Worm (Caenorhabditis elegans) whole organism, midembryonic: ENCODE results near the gene rpap-2.
"Not testable (repeated sequence)": the region's sequence is repeated elsewhere in the genome, so short reads cannot be mapped to it uniquely, and the experiment has no call there.

Experiments
- T22C8.4 ChIP-seq: fragments of 200-800 bp; sonication (Bioruptor generic); IDR thresholded peaks from 2 replicates; pipeline ENCODE4 v1.3.6; 2022; ENCODE audit warnings: missing genetic modification characterization, missing compliant biosample characterization
- cog-1 ChIP-seq: sonication (generic microtip); optimal IDR thresholded peaks from 2 replicates; lab custom pipeline; 2016; ENCODE audit warnings: missing genetic modification characterization, missing compliant biosample characterization
- flt-1 ChIP-seq: fragments of 200-800 bp; sonication (Bioruptor generic); IDR thresholded peaks from 2 replicates; pipeline ENCODE4 v1.3.6; 2022; ENCODE audit warnings: missing genetic modification characterization, missing compliant biosample characterization
- klf-2 ChIP-seq: fragments of 200-800 bp; sonication (Bioruptor generic); conservative IDR thresholded peaks from 2 replicates; pipeline ENCODE4 v1.3.6; 2022; ENCODE audit warnings: missing genetic modification reagents, missing genetic modification characterization, missing compliant biosample characterization
- med-1 ChIP-seq: sonication (generic microtip); optimal IDR thresholded peaks from 2 replicates; lab custom pipeline; 2017; ENCODE audit warnings: missing genetic modification characterization, mild to moderate bottlenecking, missing compliant biosample characterization, antibody characterized with exemption, missing genetic modification reagents; ENCODE audit not compliant: insufficient read depth
- ref-1 ChIP-seq: fragments of 200-800 bp; sonication (Bioruptor generic); conservative IDR thresholded peaks from 2 replicates; pipeline ENCODE4 v1.3.6; 2022; ENCODE audit warnings: missing genetic modification reagents, missing genetic modification characterization, missing compliant biosample characterization
- tab-1 ChIP-seq: fragments of 200-800 bp; sonication (Bioruptor generic); IDR thresholded peaks from 2 replicates; pipeline ENCODE4 v1.3.6; 2022; ENCODE audit warnings: missing genetic modification characterization, missing compliant biosample characterization
- ztf-23 ChIP-seq: fragments of 200-800 bp; sonication (Bioruptor generic); IDR thresholded peaks from 2 replicates; pipeline ENCODE4 v1.3.6; 2022; ENCODE audit warnings: missing genetic modification reagents, missing genetic modification characterization, missing compliant biosample characterization
- ztf-29 ChIP-seq: fragments of 200-800 bp; sonication (Bioruptor generic); IDR thresholded peaks from 2 replicates; pipeline ENCODE4 v1.3.6; 2022; ENCODE audit warnings: missing genetic modification reagents, missing genetic modification characterization, missing compliant biosample characterization

The rpap-2 gene

ce11 chrIII:8998884-8999283 is 31.1 kb downstream of the rpap-2 start:
- TF ChIP-seq med-1 (no peak), T22C8.4 (GFP tag; lab: Robert Waterston, UW) (no peak), ref-1 (GFP tag; lab: Robert Waterston, UW) (no peak), cog-1 (tag; lab: Kevin White, UChicago) (no peak), ztf-29 (GFP tag; lab: Robert Waterston, UW) (no peak), klf-2 (no peak), tab-1 (GFP tag; lab: Robert Waterston, UW) (no peak), flt-1 (GFP tag; lab: Robert Waterston, UW) (no peak), ztf-23 (GFP tag; lab: Robert Waterston, UW) (no peak)

ce11 chrIII:8999508-8999907 is 31.7 kb downstream of the rpap-2 start, which contains the start of gene F59B2.3:
TSS of gene F59B2.3 (minus strand) at chrIII:8999766.
- TF ChIP-seq cog-1 (tag; lab: Kevin White, UChicago) (no peak), med-1 (no peak), klf-2 (no peak), ref-1 (GFP tag; lab: Robert Waterston, UW) (no peak), tab-1 (GFP tag; lab: Robert Waterston, UW) (no peak), ztf-23 (GFP tag; lab: Robert Waterston, UW) (no peak), ztf-29 (GFP tag; lab: Robert Waterston, UW) (no peak), T22C8.4 (GFP tag; lab: Robert Waterston, UW) (no peak), flt-1 (GFP tag; lab: Robert Waterston, UW) (no peak)

- TF ChIP-seq tab-1 (GFP tag; lab: Robert Waterston, UW), result no peak
- no peak for TF ChIP-seq cog-1 (tag; lab: Kevin White, UChicago)
- TF ChIP-seq ztf-23 (GFP tag; lab: Robert Waterston, UW), result 0 out of 2 replicates have a peak, but pooled peaks have one; percentile 6
- TF ChIP-seq flt-1 (GFP tag; lab: Robert Waterston, UW), result no peak
- TF ChIP-seq klf-2, result no peak
- TF ChIP-seq med-1, result no peak
- no peak for TF ChIP-seq ref-1 (GFP tag; lab: Robert Waterston, UW)
- no peak for TF ChIP-seq ztf-29 (GFP tag; lab: Robert Waterston, UW)
Observed at ce11 chrIII:9001491-9001890, 33.7 kb downstream of the rpap-2 start.

- TF ChIP-seq med-1 (no peak), ztf-23 (GFP tag; lab: Robert Waterston, UW) (no peak), klf-2 (no peak), ref-1 (GFP tag; lab: Robert Waterston, UW) (no peak), tab-1 (GFP tag; lab: Robert Waterston, UW) (no peak)
Observed at ce11 chrIII:9001899-9002298, 34.1 kb downstream of the rpap-2 start, which contains the start of gene rpn-6.2. TSS of gene rpn-6.2 (minus strand) at chrIII:9001999.

- TF ChIP-seq T22C8.4 (GFP tag; lab: Robert Waterston, UW) (no peak), ref-1 (GFP tag; lab: Robert Waterston, UW) (no peak), med-1 (no peak), ztf-23 (GFP tag; lab: Robert Waterston, UW) (no peak), cog-1 (tag; lab: Kevin White, UChicago) (no peak), tab-1 (GFP tag; lab: Robert Waterston, UW) (no peak), ztf-29 (GFP tag; lab: Robert Waterston, UW) (no peak), klf-2 (no peak), flt-1 (GFP tag; lab: Robert Waterston, UW) (no peak)
Observed at ce11 chrIII:9002545-9002944, 34.8 kb downstream of the rpap-2 start, which contains the start of the genes F59B2.15 and zif-1. TSS of gene F59B2.15 (minus strand) at chrIII:9002645. TSS of gene zif-1 (plus strand) at chrIII:9002779.

ce11 chrIII:9004658-9005057 is 36.9 kb downstream of the rpap-2 start:
- no peak for TF ChIP-seq ref-1 (GFP tag; lab: Robert Waterston, UW)
- TF ChIP-seq T22C8.4 (GFP tag; lab: Robert Waterston, UW), result no peak
- TF ChIP-seq cog-1 (tag; lab: Kevin White, UChicago), result no peak
- no peak for TF ChIP-seq med-1
- no peak for TF ChIP-seq ztf-23 (GFP tag; lab: Robert Waterston, UW)
- TF ChIP-seq ztf-29 (GFP tag; lab: Robert Waterston, UW), result no peak
- TF ChIP-seq tab-1 (GFP tag; lab: Robert Waterston, UW), result no peak
- TF ChIP-seq klf-2, result no peak
- no peak for TF ChIP-seq flt-1 (GFP tag; lab: Robert Waterston, UW)

- not testable (repeated sequence) for TF ChIP-seq ztf-29 (GFP tag; lab: Robert Waterston, UW); flt-1 (GFP tag; lab: Robert Waterston, UW); klf-2
Observed at ce11 chrIII:9005905-9006372, 38.2 kb downstream of the rpap-2 start, which contains the start of gene rab-6.1. TSS of gene rab-6.1 (minus strand) at chrIII:9005955.

- TF ChIP-seq tab-1 (GFP tag; lab: Robert Waterston, UW) (0 out of 2 replicates have a peak, but pooled peaks have one; percentile 7), cog-1 (tag; lab: Kevin White, UChicago) (peak; percentile 20), med-1 (no peak)
Observed at ce11 chrIII:9007183-9007582, 39.4 kb downstream of the rpap-2 start.

ce11 chrIII:9010047-9010446 is 42.3 kb downstream of the rpap-2 start, which contains the start of gene F59B2.8:
TSS of gene F59B2.8 (minus strand) at chrIII:9010197.
- TF ChIP-seq ztf-29 (GFP tag; lab: Robert Waterston, UW), result peak; percentile 23; the same call in 1 of the 2 replicates
- TF ChIP-seq ref-1 (GFP tag; lab: Robert Waterston, UW), result no peak
- TF ChIP-seq flt-1 (GFP tag; lab: Robert Waterston, UW), result 0 out of 2 replicates have a peak, but pooled peaks have one; percentile 54
- no peak for TF ChIP-seq T22C8.4 (GFP tag; lab: Robert Waterston, UW)
- TF ChIP-seq cog-1 (tag; lab: Kevin White, UChicago), result no peak

ce11 chrIII:9012309-9012708 is 44.5 kb downstream of the rpap-2 start, which contains the start of gene F59B2.9:
TSS of gene F59B2.9 (minus strand) at chrIII:9012409.
- TF ChIP-seq T22C8.4 (GFP tag; lab: Robert Waterston, UW) (no peak), ztf-29 (GFP tag; lab: Robert Waterston, UW) (no peak), ztf-23 (GFP tag; lab: Robert Waterston, UW) (no peak), klf-2 (no peak), tab-1 (GFP tag; lab: Robert Waterston, UW) (no peak), flt-1 (GFP tag; lab: Robert Waterston, UW) (no peak), med-1 (no peak), cog-1 (tag; lab: Kevin White, UChicago) (no peak), ref-1 (GFP tag; lab: Robert Waterston, UW) (no peak)
